Worm (Caenorhabditis elegans) whole organism, mixed stage, embryonic: ENCODE measurements around the gene pal-1.

Experiments
- lin-32 ChIP-seq: fragments of 200-800 bp; sonication (Bioruptor generic); optimal IDR thresholded peaks from 2 replicates; lab custom pipeline; 2018; ENCODE audit warnings: mild to moderate bottlenecking, missing genetic modification characterization, missing compliant biosample characterization
- mab-5 ChIP-seq: fragments of 150-350 bp; optimal IDR thresholded peaks from 2 replicates; lab custom pipeline; 2014; ENCODE audit warnings: missing biosample characterization, missing genetic modification characterization

The pal-1 gene

DNA sequence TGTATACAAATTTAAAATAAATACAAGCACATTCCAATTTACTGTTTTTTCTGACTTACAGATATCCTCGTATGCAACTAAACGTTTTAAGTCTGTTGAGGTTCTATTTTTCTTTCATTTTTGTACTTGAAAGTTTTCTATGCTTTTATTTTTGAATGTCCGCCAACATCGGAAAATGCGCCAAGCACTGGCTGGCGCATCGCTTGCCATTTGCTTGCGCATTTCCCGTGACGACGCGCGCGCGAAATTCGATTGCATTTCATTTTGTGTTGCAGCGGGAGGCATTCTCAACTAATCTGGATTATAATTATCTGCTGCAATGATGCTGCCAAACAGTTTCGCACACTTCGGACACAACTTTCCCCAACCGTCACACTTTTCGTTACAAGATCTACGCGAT is 52.4 kb downstream of the pal-1 start, which contains the start of gene fbxl-2 (continued):
- TF ChIP-seq lin-32 (GFP tag; lab: Kevin White, UChicago) = peak; percentile 72
- TF ChIP-seq mab-5 (tag; lab: Kevin White, UChicago) = peak; percentile 50
- TF ChIP-seq, all 35 proteins: peak for 26
